Worm (Caenorhabditis elegans) whole organism, L3 larva: Measurements from ENCODE around the gene pitr-4.

Experiments used
- R02D3.7 ChIP-seq: fragments of 150-350 bp; optimal IDR thresholded peaks from 2 replicates; lab custom pipeline; 2014; ENCODE audit warnings: missing biosample characterization, missing genetic modification characterization
- aly-2 ChIP-seq: fragments of 150-350 bp; optimal IDR thresholded peaks from 2 replicates; lab custom pipeline; 2014; ENCODE audit warnings: missing biosample characterization, missing genetic modification characterization
- ceh-9 ChIP-seq: sonication (generic microtip); optimal IDR thresholded peaks from 2 replicates; lab custom pipeline; 2018; ENCODE audit warnings: missing biosample characterization, missing genetic modification characterization
- nhr-23 ChIP-seq: fragments of 150-350 bp; optimal IDR thresholded peaks from 2 replicates; lab custom pipeline; 2014; ENCODE audit warnings: missing biosample characterization, missing genetic modification reagents, missing genetic modification characterization
- nhr-237 ChIP-seq: fragments of 150-350 bp; optimal IDR thresholded peaks from 2 replicates; lab custom pipeline; 2014; ENCODE audit warnings: missing biosample characterization, missing genetic modification characterization
- nhr-77 ChIP-seq: fragments of 150-350 bp; optimal IDR thresholded peaks from 2 replicates; lab custom pipeline; 2014; ENCODE audit warnings: missing biosample characterization, missing genetic modification characterization
- pha-4 ChIP-seq: fragments of 150-350 bp; optimal IDR thresholded peaks from 2 replicates; lab custom pipeline; 2014; ENCODE audit warnings: missing biosample characterization, missing genetic modification reagents, missing genetic modification characterization
- unc-39 ChIP-seq: sonication (generic microtip); optimal IDR thresholded peaks from 4 replicates; lab custom pipeline; 2017; ENCODE audit warnings: missing biosample characterization, missing genetic modification characterization

ce11 chrV:9706592-9706991, 45.2 kb upstream of the pitr-4 start:
- TF ChIP-seq unc-39: no peak
- no peak for TF ChIP-seq aly-2
- no peak for TF ChIP-seq nhr-23
- no peak for TF ChIP-seq ceh-9
- no peak for TF ChIP-seq R02D3.7
- TF ChIP-seq pha-4 (tag; lab: Kevin White, UChicago): no peak
- no peak for TF ChIP-seq nhr-77 (tag; lab: Kevin White, UChicago)
- no peak for TF ChIP-seq nhr-237 (tag; lab: Kevin White, UChicago)
